Worm (Caenorhabditis elegans) whole organism, mixed stage, embryonic: ENCODE measurements around the gene C14F11.7.

Experiments used
- M03D4.4 ChIP-seq: sonication (generic microtip); optimal IDR thresholded peaks from 2 replicates; lab custom pipeline; 2017; ENCODE audit warnings: mild to moderate bottlenecking, missing genetic modification characterization, missing compliant biosample characterization
- bed-3 ChIP-seq: fragments of 200-800 bp; sonication (Bioruptor generic); optimal IDR thresholded peaks from 3 replicates; lab custom pipeline; 2018; ENCODE audit warnings: mild to moderate bottlenecking, missing genetic modification characterization, moderate library complexity, missing compliant biosample characterization
- blmp-1 ChIP-seq: fragments of 150-350 bp; optimal IDR thresholded peaks from 2 replicates; lab custom pipeline; 2014; ENCODE audit warnings: missing biosample characterization, missing genetic modification characterization
- ceh-39 ChIP-seq: fragments of 150-350 bp; optimal IDR thresholded peaks from 2 replicates; lab custom pipeline; 2014; ENCODE audit warnings: missing biosample characterization, missing genetic modification characterization
- ceh-43 ChIP-seq: fragments of 200-800 bp; sonication (Bioruptor generic); optimal IDR thresholded peaks from 2 replicates; lab custom pipeline; 2018; ENCODE audit warnings: mild to moderate bottlenecking, missing genetic modification characterization, moderate library complexity, missing compliant biosample characterization
- ceh-83 ChIP-seq: fragments of 200-800 bp; sonication (Bioruptor generic); optimal IDR thresholded peaks from 2 replicates; lab custom pipeline; 2018; ENCODE audit warnings: mild to moderate bottlenecking, missing genetic modification characterization, missing compliant biosample characterization
- ces-1 ChIP-seq: fragments of 150-350 bp; optimal IDR thresholded peaks from 2 replicates; lab custom pipeline; 2014; ENCODE audit warnings: missing biosample characterization, missing genetic modification reagents, missing genetic modification characterization
- drap-1 ChIP-seq: fragments of 200-800 bp; sonication (Bioruptor generic); optimal IDR thresholded peaks from 3 replicates; lab custom pipeline; 2018; ENCODE audit warnings: mild to moderate bottlenecking, missing genetic modification characterization, missing compliant biosample characterization
- elt-1 ChIP-seq: sonication (generic microtip); optimal IDR thresholded peaks from 2 replicates; lab custom pipeline; 2017; ENCODE audit warnings: missing genetic modification characterization, mild to moderate bottlenecking, missing compliant biosample characterization, antibody characterized with exemption, moderate library complexity, borderline replicate concordance; ENCODE audit not compliant: insufficient read depth
- elt-3 ChIP-seq: fragments of 150-350 bp; optimal IDR thresholded peaks from 2 replicates; lab custom pipeline; 2014; ENCODE audit warnings: missing biosample characterization, missing genetic modification characterization
- ham-2 ChIP-seq: fragments of 200-800 bp; sonication (Bioruptor generic); optimal IDR thresholded peaks from 2 replicates; lab custom pipeline; 2018; ENCODE audit warnings: mild to moderate bottlenecking, missing genetic modification characterization, missing compliant biosample characterization
- hlh-1 ChIP-seq: fragments of 150-350 bp; optimal IDR thresholded peaks from 2 replicates; lab custom pipeline; 2014; ENCODE audit warnings: missing biosample characterization, missing genetic modification reagents, missing genetic modification characterization
- lin-13 ChIP-seq: fragments of 150-350 bp; optimal IDR thresholded peaks from 2 replicates; lab custom pipeline; 2014; ENCODE audit warnings: missing biosample characterization, missing genetic modification characterization
- lsy-2 ChIP-seq: fragments of 150-350 bp; optimal IDR thresholded peaks from 2 replicates; lab custom pipeline; 2014; ENCODE audit warnings: missing biosample characterization, missing genetic modification characterization
- mab-5 ChIP-seq: fragments of 150-350 bp; optimal IDR thresholded peaks from 2 replicates; lab custom pipeline; 2014; ENCODE audit warnings: missing biosample characterization, missing genetic modification characterization
- mep-1 ChIP-seq: fragments of 150-350 bp; optimal IDR thresholded peaks from 2 replicates; lab custom pipeline; 2017; ENCODE audit warnings: missing biosample characterization, missing genetic modification reagents, missing genetic modification characterization, inconsistent platforms
- mls-2 ChIP-seq: sonication (generic microtip); optimal IDR thresholded peaks from 2 replicates; lab custom pipeline; 2016; ENCODE audit warnings: mild to moderate bottlenecking, missing genetic modification characterization, moderate library complexity, missing compliant biosample characterization
- nhr-12 ChIP-seq: fragments of 150-350 bp; optimal IDR thresholded peaks from 2 replicates; lab custom pipeline; 2014; ENCODE audit warnings: missing biosample characterization, missing genetic modification characterization
- nhr-2 ChIP-seq: fragments of 150-350 bp; optimal IDR thresholded peaks from 2 replicates; lab custom pipeline; 2014; ENCODE audit warnings: missing biosample characterization, missing genetic modification characterization
- nhr-237 ChIP-seq: fragments of 150-350 bp; optimal IDR thresholded peaks from 2 replicates; lab custom pipeline; 2014; ENCODE audit warnings: missing biosample characterization, missing genetic modification characterization
- nhr-28 ChIP-seq: fragments of 150-350 bp; optimal IDR thresholded peaks from 2 replicates; lab custom pipeline; 2014; ENCODE audit warnings: missing biosample characterization, missing genetic modification characterization
- nhr-76 ChIP-seq: sonication (generic microtip); optimal IDR thresholded peaks from 2 replicates; lab custom pipeline; 2017; ENCODE audit warnings: missing biosample characterization, missing genetic modification characterization
- pha-4 ChIP-seq: fragments of 150-350 bp; optimal IDR thresholded peaks from 2 replicates; lab custom pipeline; 2018; ENCODE audit warnings: missing biosample characterization, missing genetic modification reagents, missing genetic modification characterization
- sem-2 ChIP-seq: fragments of 200-800 bp; sonication (Bioruptor generic); optimal IDR thresholded peaks from 2 replicates; lab custom pipeline; 2018; ENCODE audit warnings: mild to moderate bottlenecking, missing genetic modification characterization, missing compliant biosample characterization
- sptf-1 ChIP-seq: sonication (generic microtip); optimal IDR thresholded peaks from 2 replicates; lab custom pipeline; 2017; ENCODE audit warnings: mild to moderate bottlenecking, missing genetic modification characterization, moderate library complexity, missing compliant biosample characterization
- tbx-8 ChIP-seq: fragments of 200-800 bp; sonication (Bioruptor generic); optimal IDR thresholded peaks from 2 replicates; lab custom pipeline; 2018; ENCODE audit warnings: mild to moderate bottlenecking, missing genetic modification characterization, moderate library complexity, missing compliant biosample characterization
- unc-120 ChIP-seq: sonication (generic microtip); optimal IDR thresholded peaks from 2 replicates; lab custom pipeline; 2017; ENCODE audit warnings: missing genetic modification characterization, missing compliant biosample characterization; ENCODE audit not compliant: poor library complexity, severe bottlenecking
- unc-39 ChIP-seq: fragments of 150-350 bp; optimal IDR thresholded peaks from 2 replicates; lab custom pipeline; 2014; ENCODE audit warnings: missing biosample characterization, missing genetic modification characterization
- unc-62 ChIP-seq: fragments of 150-350 bp; optimal IDR thresholded peaks from 2 replicates; lab custom pipeline; 2014; ENCODE audit warnings: missing biosample characterization, missing genetic modification reagents, missing genetic modification characterization
- zip-8 ChIP-seq: fragments of 150-350 bp; optimal IDR thresholded peaks from 2 replicates; lab custom pipeline; 2014; ENCODE audit warnings: missing biosample characterization, missing genetic modification characterization
- ztf-11 ChIP-seq: fragments of 150-350 bp; optimal IDR thresholded peaks from 2 replicates; lab custom pipeline; 2014; ENCODE audit warnings: missing biosample characterization, missing genetic modification characterization

C14F11.7 gene

DNA sequence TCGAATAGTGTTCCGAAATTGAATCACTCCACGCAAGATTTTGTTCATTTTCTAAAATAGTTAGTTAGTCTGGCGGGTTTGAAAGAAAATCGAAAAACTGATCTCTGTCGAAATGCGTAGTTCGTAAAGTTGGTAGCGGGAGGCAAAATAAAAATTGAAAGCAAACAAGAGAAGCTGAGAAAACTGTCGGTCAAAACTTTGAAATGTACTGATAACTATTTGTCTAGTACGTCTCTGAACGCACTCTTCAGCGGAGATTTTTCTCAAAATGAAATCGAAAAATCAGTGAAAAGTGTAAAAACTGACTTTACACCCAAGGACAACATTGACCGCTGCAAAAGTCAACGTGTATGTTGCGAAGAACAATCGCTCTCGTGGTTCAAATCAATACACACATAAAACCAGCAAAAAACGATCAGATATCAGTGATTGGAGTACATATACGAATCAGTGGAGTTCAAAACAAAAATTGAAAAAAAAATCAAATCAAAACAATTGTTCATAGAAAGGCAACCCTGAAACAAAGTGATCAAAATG, 3.6 kb downstream of the C14F11.7 start, which contains the start of gene bca-1:
bca-1 (minus strand) TSS at position 51 of the 537 bp plus-strand sequence.
- TF ChIP-seq ceh-43 (GFP tag; lab: Kevin White, UChicago) (no peak), mep-1 (tag; lab: Kevin White, UChicago) (no peak), mab-5 (no peak), unc-120 (tag; lab: Kevin White, UChicago) (no peak), ceh-83 (GFP tag; lab: Kevin White, UChicago) (no peak), pha-4 (tag; lab: Kevin White, UChicago) (no peak), bed-3 (GFP tag; lab: Kevin White, UChicago) (no peak), nhr-28 (tag; lab: Kevin White, UChicago) (no peak), elt-1 (tag; lab: Kevin White, UChicago) (no peak), drap-1 (GFP tag; lab: Kevin White, UChicago) (no peak), ham-2 (no peak), ztf-11 (tag; lab: Kevin White, UChicago) (no peak), nhr-76 (tag; lab: Kevin White, UChicago) (no peak), nhr-237 (tag; lab: Kevin White, UChicago) (no peak), unc-62 (GFP tag; lab: Kevin White, UChicago) (no peak), tbx-8 (GFP tag; lab: Kevin White, UChicago) (no peak)
- TF ChIP-seq, all 35 proteins: peak for 0

DNA sequence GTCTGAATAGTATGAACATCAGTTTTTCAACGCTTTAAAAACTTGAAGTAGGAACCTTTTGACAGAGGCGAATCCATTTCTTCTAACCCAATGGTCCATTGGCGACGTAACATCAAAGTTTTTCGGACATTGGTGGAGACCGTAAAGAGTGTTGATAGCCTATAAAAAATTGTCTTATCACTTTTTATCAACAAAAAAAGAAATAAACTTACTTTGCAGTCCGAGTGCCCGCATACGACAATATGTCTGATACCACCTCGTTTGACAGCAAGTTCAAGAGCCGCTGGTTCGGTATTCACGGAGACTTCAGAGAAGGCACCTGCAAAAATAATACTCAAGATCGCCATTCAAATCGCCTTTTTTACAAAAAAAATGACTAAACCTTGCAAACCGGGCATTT, 5.0 kb downstream of the C14F11.7 start:
- TF ChIP-seq ztf-11 (tag; lab: Kevin White, UChicago) (no peak), drap-1 (GFP tag; lab: Kevin White, UChicago) (no peak), mls-2 (tag; lab: Kevin White, UChicago) (no peak), nhr-2 (tag; lab: Kevin White, UChicago) (no peak), unc-62 (GFP tag; lab: Kevin White, UChicago) (no peak), nhr-28 (tag; lab: Kevin White, UChicago) (no peak), zip-8 (tag; lab: Kevin White, UChicago) (no peak), mep-1 (tag; lab: Kevin White, UChicago) (no peak), ham-2 (no peak), blmp-1 (no peak), unc-39 (no peak), sem-2 (GFP tag; lab: Kevin White, UChicago) (no peak), M03D4.4 (tag; lab: Kevin White, UChicago) (no peak), unc-120 (tag; lab: Kevin White, UChicago) (no peak), ceh-43 (GFP tag; lab: Kevin White, UChicago) (no peak), sptf-1 (tag; lab: Kevin White, UChicago) (no peak), tbx-8 (GFP tag; lab: Kevin White, UChicago) (no peak)

DNA sequence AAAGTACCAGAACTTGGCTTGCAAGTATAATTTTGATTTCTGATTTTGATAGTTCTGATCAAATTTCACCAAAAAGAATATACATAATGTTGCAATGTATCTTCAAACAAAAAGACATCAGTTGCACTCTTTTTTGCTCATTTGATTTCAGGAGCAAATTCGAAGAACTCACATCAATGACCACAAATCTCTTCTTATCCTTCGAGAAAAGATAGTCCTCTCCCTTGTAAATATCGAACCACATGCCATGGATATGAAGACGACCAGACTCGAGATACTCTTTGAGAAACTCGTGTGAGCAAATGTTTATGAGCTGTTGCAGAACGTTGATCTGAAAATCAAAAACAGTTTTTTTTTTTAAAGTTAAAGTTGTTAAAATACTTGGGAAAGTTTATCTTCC, 5.6 kb downstream of the C14F11.7 start:
- TF ChIP-seq nhr-2 (tag; lab: Kevin White, UChicago) (no peak), nhr-237 (tag; lab: Kevin White, UChicago) (no peak), sptf-1 (tag; lab: Kevin White, UChicago) (no peak)

DNA sequence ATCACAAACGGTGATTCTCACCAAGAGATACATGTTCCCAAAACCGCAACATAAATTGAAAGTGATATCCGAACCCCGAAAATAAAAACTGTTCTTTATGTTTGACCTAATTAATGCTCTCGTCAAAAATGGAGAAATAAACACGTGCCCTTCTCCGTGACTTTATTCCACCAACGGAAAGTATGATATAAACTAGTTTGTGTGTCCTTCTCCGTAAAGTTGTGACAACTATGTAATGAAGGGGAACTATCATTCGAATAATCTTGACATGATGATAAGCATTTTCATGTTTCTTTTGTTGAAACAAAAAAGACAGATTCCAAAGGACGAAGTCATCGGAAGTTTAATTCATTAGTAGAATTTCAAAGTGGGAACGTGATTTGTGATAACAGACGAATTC, 6.8 kb downstream of the C14F11.7 start:
- TF ChIP-seq unc-120 (tag; lab: Kevin White, UChicago) (no peak), elt-3 (no peak)

DNA sequence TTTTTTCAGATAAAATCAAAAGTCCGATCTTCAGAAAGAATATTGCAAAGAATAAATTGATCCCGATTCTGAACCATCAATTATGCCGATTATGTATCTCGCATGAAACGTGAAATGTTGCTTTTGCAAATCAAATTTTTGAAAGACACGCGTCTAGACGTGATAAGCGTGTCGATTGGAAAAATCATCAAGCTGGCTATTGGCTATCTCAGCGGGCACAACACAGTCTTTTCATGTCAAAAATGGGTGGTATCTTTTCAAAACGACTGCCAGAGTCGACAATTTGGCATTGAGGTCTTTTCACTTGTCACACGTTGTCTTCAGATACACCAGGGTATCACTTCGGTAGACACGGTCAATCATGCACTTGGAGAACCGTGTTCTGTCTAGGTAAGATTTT, 11.7 kb downstream of the C14F11.7 start, which contains the start of gene daf-9:
daf-9 (plus strand) TSS at position 301 of the 400 bp plus-strand sequence.
- TF ChIP-seq hlh-1 (tag; lab: Kevin White, UChicago): no peak
- TF ChIP-seq drap-1 (GFP tag; lab: Kevin White, UChicago): no peak
- TF ChIP-seq sptf-1 (tag; lab: Kevin White, UChicago): no peak
- no peak for TF ChIP-seq unc-62 (GFP tag; lab: Kevin White, UChicago)
- no peak for TF ChIP-seq ces-1 (GFP tag; lab: Kevin White, UChicago)
- TF ChIP-seq lsy-2: no peak
- TF ChIP-seq M03D4.4 (tag; lab: Kevin White, UChicago): no peak
- no peak for TF ChIP-seq blmp-1
- no peak for TF ChIP-seq sem-2 (GFP tag; lab: Kevin White, UChicago)
- no peak for TF ChIP-seq zip-8 (tag; lab: Kevin White, UChicago)
- TF ChIP-seq nhr-237 (tag; lab: Kevin White, UChicago): no peak
- TF ChIP-seq lin-13 (tag; lab: Kevin White, UChicago): no peak
- TF ChIP-seq pha-4 (tag; lab: Kevin White, UChicago): no peak
- TF ChIP-seq nhr-12: no peak
- no peak for TF ChIP-seq ceh-83 (GFP tag; lab: Kevin White, UChicago)
- no peak for TF ChIP-seq elt-1 (tag; lab: Kevin White, UChicago)
- no peak for TF ChIP-seq ceh-39 (tag; lab: Kevin White, UChicago)
- TF ChIP-seq nhr-2 (tag; lab: Kevin White, UChicago): no peak
- TF ChIP-seq mep-1 (tag; lab: Kevin White, UChicago): no peak
- no peak for TF ChIP-seq ceh-43 (GFP tag; lab: Kevin White, UChicago)
